Fruit fly (Drosophila melanogaster) S2 (cell line): ENCODE measurements around the gene Tsp74F.
"Not testable (repeated sequence)": the region's sequence is repeated elsewhere in the genome, so short reads cannot be mapped to it uniquely, and the experiment has no call there.

Source experiments
- CG8478 ChIP-seq: fragments of >200 bp; optimal IDR thresholded peaks from 2 replicates; lab custom pipeline; 2018
- CTCF ChIP-seq, 2 experiments: fragments of >200 bp; optimal IDR thresholded peaks; 2 replicates each; lab custom pipeline; 2018

The Tsp74F gene

dm6 chr3L:17903813-17904416 is 8.3 kb upstream of the Tsp74F start:
- TF ChIP-seq CG8478: no peak
- TF ChIP-seq CTCF (optimal IDR thresholded peaks at IDR 0.05; lab: Kevin White, UChicago): no peak

dm6 chr3L:17902621-17903020 is 7.0 kb upstream of the Tsp74F start:
- TF ChIP-seq CTCF (optimal IDR thresholded peaks at IDR 0.05; lab: Kevin White, UChicago) (no peak), CG8478 (no peak)

dm6 chr3L:17902186-17902585 is 6.5 kb upstream of the Tsp74F start:
- TF ChIP-seq CG8478 (no peak), CTCF (optimal IDR thresholded peaks at IDR 0.05; lab: Kevin White, UChicago) (no peak)

dm6 chr3L:17898606-17899005 is 2.9 kb upstream of the Tsp74F start:
- TF ChIP-seq CTCF (optimal IDR thresholded peaks at IDR 0.05; lab: Kevin White, UChicago): no peak
- no peak for TF ChIP-seq CG8478

dm6 chr3L:17893660-17894059 is 2.0 kb downstream of the Tsp74F start:
- TF ChIP-seq CG8478 (no peak), CTCF (optimal IDR thresholded peaks at IDR 0.05; lab: Kevin White, UChicago) (no peak)

dm6 chr3L:17887393-17887792 is 8.3 kb downstream of the Tsp74F start, which contains the start of gene CG7402:
CG7402 (plus strand) TSS chr3L:17887705.
- TF ChIP-seq CG8478 (no peak), CTCF (optimal IDR thresholded peaks at IDR 0.05; lab: Kevin White, UChicago) (no peak)

- TF ChIP-seq CG8478: no peak
- TF ChIP-seq CTCF (optimal IDR thresholded peaks at IDR 0.05; lab: Kevin White, UChicago): no peak
Measured at dm6 chr3L:17886545-17886944, 9.1 kb downstream of the Tsp74F start, which contains the start of gene CG16775. CG16775 (minus strand) TSS chr3L:17886645.

- TF ChIP-seq CTCF (optimal IDR thresholded peaks at IDR 0.05; lab: Kevin White, UChicago) (no peak), CG8478 (no peak)
Measured at dm6 chr3L:17884276-17884675, 11.4 kb downstream of the Tsp74F start, which contains the start of gene CG5506. CG5506 (minus strand) TSS chr3L:17884376.

dm6 chr3L:17878781-17879360 is 16.8 kb downstream of the Tsp74F start, which contains the start of gene CG7408:
CG7408 (plus strand) TSS chr3L:17879096.
- TF ChIP-seq CTCF (optimal IDR thresholded peaks at IDR 0.05; lab: Kevin White, UChicago): no peak
- no peak for TF ChIP-seq CG8478

dm6 chr3L:17858174-17858573 is 37.5 kb downstream of the Tsp74F start, which contains the start of gene CG34002:
CG34002 (plus strand) TSS chr3L:17858474.
- TF ChIP-seq CTCF (optimal IDR thresholded peaks at IDR 0.05; lab: Kevin White, UChicago); CG8478: not testable (repeated sequence)

- no peak for TF ChIP-seq CG8478
- no peak for TF ChIP-seq CTCF (optimal IDR thresholded peaks at IDR 0.05; lab: Kevin White, UChicago)
Measured at dm6 chr3L:17856655-17857479, 38.8 kb downstream of the Tsp74F start, which contains the start of gene CG5535. CG5535 (minus strand) TSS chr3L:17856794.

- TF ChIP-seq CTCF (optimal IDR thresholded peaks at IDR 0.05; lab: Kevin White, UChicago) (no peak), CG8478 (no peak)
Measured at dm6 chr3L:17849517-17849916, 46.1 kb downstream of the Tsp74F start, which contains the start of gene TrpRS-m. TrpRS-m (plus strand) TSS chr3L:17849727.

- TF ChIP-seq CTCF (optimal IDR thresholded peaks at IDR 0.05; lab: Kevin White, UChicago) (no peak), CG8478 (no peak)
Measured at dm6 chr3L:17846982-17847355, 48.7 kb downstream of the Tsp74F start.

dm6 chr3L:17846169-17846981 is 49.3 kb downstream of the Tsp74F start, which contains the start of the genes MED19 and CG7430:
MED19 (minus strand) TSS chr3L:17846501.
CG7430 (plus strand) TSS chr3L:17846916.
- TF ChIP-seq CG8478: no peak
- TF ChIP-seq CTCF (optimal IDR thresholded peaks at IDR 0.05; lab: Kevin White, UChicago): peak; percentile 19 to 28
